Fruit fly (Drosophila melanogaster): Measurements from ENCODE around the gene CG46306.

CG46306 gene

DNA sequence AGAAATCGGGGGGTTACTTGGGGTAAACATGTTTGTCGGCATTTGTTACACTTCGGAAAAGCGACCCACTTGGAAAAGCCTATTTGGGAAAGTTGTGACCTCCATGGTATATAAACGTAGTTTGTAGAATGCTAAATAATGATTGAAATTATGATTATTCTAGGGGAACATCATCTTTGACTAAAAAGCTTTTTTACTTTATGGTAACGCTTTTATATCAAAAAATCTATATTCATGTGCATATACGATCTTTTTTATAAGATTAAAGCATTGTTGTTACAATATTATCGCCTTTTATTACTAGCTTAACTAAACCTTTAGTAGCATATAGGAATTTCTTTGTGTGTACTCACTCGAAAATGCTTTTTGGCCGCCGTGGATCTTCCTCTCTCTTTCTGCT, 1.1 kb downstream of the CG46306 start (continued):
- TF ChIP-seq Nf-YC (tag; optimal IDR thresholded peaks at IDR 0.05) (peak; percentile 33), CG7839 (tag; optimal IDR thresholded peaks at IDR 0.05) (peak; percentile 75), oc (tag; optimal IDR thresholded peaks at IDR 0.05) (no peak), CG13894 (tag; optimal IDR thresholded peaks at IDR 0.05) (no peak), CG2678 (tag; optimal IDR thresholded peaks at IDR 0.05) (peak; percentile 67), Opbp (GFP tag; IDR thresholded peaks at IDR 0.05; ENCODE audit: partially characterized antibody) (no peak), Hey (tag; optimal IDR thresholded peaks at IDR 0.05) (no peak), vvl (GFP tag; IDR thresholded peaks at IDR 0.05) (peak; percentile 33; the same call in 1 of the 2 replicates), eyg (GFP tag; optimal IDR thresholded peaks at IDR 0.05) (no peak), fu2 (GFP tag; optimal IDR thresholded peaks at IDR 0.05) (peak; percentile 27), CG9215 (GFP tag; IDR thresholded peaks at IDR 0.05) (peak; percentile 42; the same call in 1 of the 2 replicates), pzg (GFP tag; optimal IDR thresholded peaks at IDR 0.05) (no peak), sob (GFP tag; IDR thresholded peaks at IDR 0.05) (no peak), CG1529 (GFP tag; optimal IDR thresholded peaks at IDR 0.05) (peak; percentile 18), CG7963 (GFP tag; IDR thresholded peaks at IDR 0.05; ENCODE audit: partially characterized antibody) (no peak), HmgZ (tag; optimal IDR thresholded peaks at IDR 0.05) (no peak), ftz-f1 (GFP tag; optimal IDR thresholded peaks at IDR 0.05) (no peak), ttk (GFP tag; IDR thresholded peaks at IDR 0.05) (peak; percentile 44; the same call in 1 of the 2 replicates), gem (tag; optimal IDR thresholded peaks at IDR 0.05) (peak; percentile 77), CG1832 (GFP tag; optimal IDR thresholded peaks at IDR 0.05) (no peak), CoRest (tag; optimal IDR thresholded peaks at IDR 0.05) (peak; percentile 67), gcm (GFP tag; optimal IDR thresholded peaks at IDR 0.05) (peak; percentile 42), CG6175 (GFP tag; IDR thresholded peaks at IDR 0.05) (no peak), Hmx (GFP tag; optimal IDR thresholded peaks at IDR 0.05) (no peak), jigr1 (GFP tag; IDR thresholded peaks at IDR 0.05) (no peak), NC2β (GFP tag; optimal IDR thresholded peaks at IDR 0.05) (no peak), BtbVII (GFP tag; optimal IDR thresholded peaks at IDR 0.05) (no peak), CG3163 (GFP tag; optimal IDR thresholded peaks at IDR 0.05) (no peak), Asciz (GFP tag; optimal IDR thresholded peaks at IDR 0.05) (no peak), tna (GFP tag; IDR thresholded peaks at IDR 0.05; ENCODE audit: partially characterized antibody) (no peak), br (optimal IDR thresholded peaks at IDR 0.05) (no peak), caup (GFP tag; optimal IDR thresholded peaks at IDR 0.05; ENCODE audit: severe bottlenecking) (no peak), lov (optimal IDR thresholded peaks at IDR 0.05) (no peak), lov (GFP tag; IDR thresholded peaks at IDR 0.05) (no peak), Lim3 (GFP tag; IDR thresholded peaks at IDR 0.05) (no peak), Gug (GFP tag; IDR thresholded peaks at IDR 0.05) (no peak), CG14014 (GFP tag; IDR thresholded peaks at IDR 0.05) (no peak), Atf-2 (GFP tag; optimal IDR thresholded peaks at IDR 0.05) (peak; percentile 18), CG3838 (GFP tag; optimal IDR thresholded peaks at IDR 0.05) (no peak), CG1647 (GFP tag; optimal IDR thresholded peaks at IDR 0.05) (no peak), CG8478 (optimal IDR thresholded peaks at IDR 0.05) (no peak), Oli (tag; optimal IDR thresholded peaks at IDR 0.05) (peak; percentile 72), dpn (GFP tag; optimal IDR thresholded peaks at IDR 0.05) (peak; percentile 10 to 39), Jarid2 (GFP tag; optimal IDR thresholded peaks at IDR 0.05) (no peak), Ada2b (GFP tag; IDR thresholded peaks at IDR 0.05) (0 out of 2 replicates have a peak, but pooled peaks have one; percentile 31), crol (GFP tag; IDR thresholded peaks at IDR 0.05) (no peak), Sry-β (GFP tag; optimal IDR thresholded peaks at IDR 0.05) (no peak), nmo (GFP tag; optimal IDR thresholded peaks at IDR 0.05) (peak; percentile 46), CG33213 (GFP tag; optimal IDR thresholded peaks at IDR 0.05) (no peak), dysf (GFP tag; IDR thresholded peaks at IDR 0.05) (peak; percentile 56; the same call in 1 of the 3 replicates), Doc2 (GFP tag; IDR thresholded peaks at IDR 0.05) (no peak), Gsc (GFP tag; IDR thresholded peaks at IDR 0.05) (no peak)

Data from whole organism, embryonic.